Fruit fly (Drosophila melanogaster) whole organism, embryonic: Measurements from ENCODE around the gene Ser.
A peak's percentile ranks its signal among the peaks of the same experiment; 100 is the strongest.

ENCODE experiments used
- Ada2b ChIP-seq: fragments of 200-800 bp; sonication (Bioruptor generic); IDR thresholded peaks from 2 replicates; pipeline ENCODE4 v1.3.6; 2022; ENCODE audit warnings: missing biosample characterization, missing genetic modification characterization
- Atf6 ChIP-seq: fragments of 200-800 bp; sonication (Bioruptor generic); IDR thresholded peaks from 2 replicates; pipeline ENCODE4 v1.3.6; 2022; ENCODE audit warnings: missing biosample characterization, missing genetic modification characterization
- Awh ChIP-seq: fragments of 200-800 bp; sonication (Bioruptor generic); IDR thresholded peaks from 2 replicates; pipeline ENCODE4, ENCODE4 v1.3.6; 2022; ENCODE audit warnings: missing biosample characterization, missing genetic modification characterization
- CG15269 ChIP-seq: fragments of 200-800 bp; sonication (Bioruptor generic); optimal IDR thresholded peaks from 2 replicates; lab custom pipeline; 2018; ENCODE audit warnings: missing biosample characterization, mild to moderate bottlenecking, missing genetic modification characterization, moderate library complexity
- CG2889 ChIP-seq: fragments of 200-800 bp; sonication (Bioruptor generic); IDR thresholded peaks from 3 replicates; pipeline ENCODE4 v1.3.6; 2022; ENCODE audit warnings: missing biosample characterization, missing genetic modification characterization
- CG30431 ChIP-seq: fragments of 200-800 bp; sonication (Bioruptor generic); optimal IDR thresholded peaks from 2 replicates; lab custom pipeline; 2017; ENCODE audit warnings: missing biosample characterization, missing genetic modification characterization
- CG32767 ChIP-seq: fragments of 200-800 bp; sonication (Bioruptor generic); IDR thresholded peaks from 2 replicates; pipeline ENCODE4 v1.3.6; 2022; ENCODE audit warnings: missing biosample characterization, missing genetic modification characterization
- CG5245 ChIP-seq: fragments of 200-800 bp; sonication (Bioruptor generic); optimal IDR thresholded peaks from 3 replicates; lab custom pipeline; 2016; ENCODE audit warnings: missing biosample characterization, missing genetic modification characterization
- CG7928 ChIP-seq: fragments of 200-800 bp; sonication (Bioruptor generic); optimal IDR thresholded peaks from 2 replicates; lab custom pipeline; 2017; ENCODE audit warnings: missing biosample characterization, mild to moderate bottlenecking, missing genetic modification characterization
- CG9932 ChIP-seq: fragments of 200-800 bp; sonication (Bioruptor generic); IDR thresholded peaks from 2 replicates; pipeline ENCODE4 v1.3.6; 2022; ENCODE audit warnings: missing biosample characterization, missing genetic modification characterization
- CHES-1-like ChIP-seq: fragments of 200-800 bp; sonication (Bioruptor generic); optimal IDR thresholded peaks from 2 replicates; lab custom pipeline; 2016; ENCODE audit warnings: missing biosample characterization, missing genetic modification characterization
- D ChIP-seq, 2 experiments: fragments of 200-800 bp in 1 of 2; fragments of >200 bp in 1 of 2; sonication (Bioruptor generic) in 1 of 2; optimal IDR thresholded peaks; 2 replicates in 1 of 2; 3 replicates in 1 of 2; lab custom pipeline; 2017; ENCODE audit warnings: mild to moderate bottlenecking in 1 of 2, missing biosample characterization in 1 of 2, missing genetic modification characterization in 1 of 2, missing genetic modification reagents in 1 of 2
- Deaf1 ChIP-seq: fragments of 200-800 bp; optimal IDR thresholded peaks from 3 replicates; lab custom pipeline; 2019; ENCODE audit warnings: missing biosample characterization, mild to moderate bottlenecking, missing genetic modification characterization, moderate library complexity
- Drgx ChIP-seq: fragments of 200-800 bp; sonication (Bioruptor generic); IDR thresholded peaks from 2 replicates; pipeline ENCODE4 v1.3.6; 2022; ENCODE audit warnings: missing biosample characterization, missing genetic modification characterization
- E2f1 ChIP-seq: fragments of 200-800 bp; sonication (Bioruptor generic); IDR thresholded peaks from 2 replicates; pipeline ENCODE4 v1.3.6; 2022; ENCODE audit warnings: missing biosample characterization, missing genetic modification characterization
- Elba2 ChIP-seq: fragments of 200-800 bp; sonication (Bioruptor generic); optimal IDR thresholded peaks from 3 replicates; lab custom pipeline; 2016; ENCODE audit warnings: missing biosample characterization, missing genetic modification characterization
- Kr ChIP-seq: fragments of 200-800 bp; sonication (Bioruptor generic); optimal IDR thresholded peaks from 2 replicates; lab custom pipeline; 2017; ENCODE audit warnings: missing biosample characterization, mild to moderate bottlenecking, missing genetic modification characterization
- Mes4 ChIP-seq: fragments of 200-800 bp; sonication (Bioruptor generic); optimal IDR thresholded peaks from 2 replicates; lab custom pipeline; 2016; ENCODE audit warnings: missing biosample characterization, missing genetic modification characterization
- Spps ChIP-seq: fragments of 200-800 bp; sonication (Bioruptor generic); optimal IDR thresholded peaks from 2 replicates; lab custom pipeline; 2018; ENCODE audit warnings: missing biosample characterization, mild to moderate bottlenecking, missing genetic modification characterization
- Usf ChIP-seq: fragments of 200-800 bp; sonication (Bioruptor generic); optimal IDR thresholded peaks from 2 replicates; lab custom pipeline; 2017; ENCODE audit warnings: missing genotype, missing biosample characterization, missing genetic modification characterization
- Vsx1 ChIP-seq: fragments of 200-800 bp; sonication (Bioruptor generic); optimal IDR thresholded peaks from 2 replicates; lab custom pipeline; 2017; ENCODE audit warnings: missing biosample characterization, mild to moderate bottlenecking, missing genetic modification characterization, missing genetic modification reagents
- caup ChIP-seq: fragments of 200-800 bp; sonication (Bioruptor generic); optimal IDR thresholded peaks from 3 replicates; lab custom pipeline; 2017; ENCODE audit warnings: missing biosample characterization, mild to moderate bottlenecking, missing genetic modification characterization, moderate library complexity; ENCODE audit not compliant: severe bottlenecking
- chinmo ChIP-seq: fragments of 200-800 bp; sonication (Bioruptor generic); IDR thresholded peaks from 4 replicates; pipeline ENCODE4 v1.3.6; 2022; ENCODE audit warnings: missing biosample characterization, missing genetic modification characterization; ENCODE audit not compliant: partially characterized antibody
- crol ChIP-seq: fragments of 200-800 bp; sonication (Bioruptor generic); IDR thresholded peaks from 2 replicates; pipeline ENCODE4 v1.3.6; 2022; ENCODE audit warnings: missing biosample characterization, missing genetic modification characterization
- dan ChIP-seq: fragments of 200-800 bp; sonication (Bioruptor generic); IDR thresholded peaks from 2 replicates; pipeline ENCODE4 v1.3.6; 2022; ENCODE audit warnings: missing biosample characterization, missing genetic modification characterization
- dmrt11E ChIP-seq: fragments of 200-800 bp; sonication (Bioruptor generic); optimal IDR thresholded peaks from 3 replicates; lab custom pipeline; 2018; ENCODE audit warnings: missing biosample characterization, mild to moderate bottlenecking, missing genetic modification characterization, moderate library complexity
- ewg ChIP-seq: fragments of 200-800 bp; sonication (Bioruptor generic); optimal IDR thresholded peaks from 3 replicates; lab custom pipeline; 2017; ENCODE audit warnings: mild to moderate bottlenecking, missing biosample characterization, missing genetic modification reagents, missing genetic modification characterization
- fd96Cb ChIP-seq: fragments of 200-800 bp; sonication (Bioruptor generic); optimal IDR thresholded peaks from 2 replicates; lab custom pipeline; 2018; ENCODE audit warnings: missing biosample characterization, mild to moderate bottlenecking, missing genetic modification characterization, moderate library complexity
- h ChIP-seq: fragments of >200 bp; optimal IDR thresholded peaks from 2 replicates; lab custom pipeline; 2017
- kni ChIP-seq: fragments of 200-800 bp; sonication (Bioruptor generic); optimal IDR thresholded peaks from 3 replicates; lab custom pipeline; 2017; ENCODE audit warnings: mild to moderate bottlenecking, missing biosample characterization, missing genetic modification reagents, missing genetic modification characterization
- lab ChIP-seq: fragments of 200-800 bp; sonication (Bioruptor generic); optimal IDR thresholded peaks from 3 replicates; lab custom pipeline; 2017; ENCODE audit warnings: missing biosample characterization, missing genetic modification characterization, mild to moderate bottlenecking, moderate library complexity, missing genetic modification reagents
- nau ChIP-seq: fragments of 200-800 bp; sonication (Bioruptor generic); optimal IDR thresholded peaks from 3 replicates; lab custom pipeline; 2017; ENCODE audit warnings: missing biosample characterization, mild to moderate bottlenecking, missing genetic modification characterization, missing genetic modification reagents
- nmo ChIP-seq: fragments of 200-800 bp; sonication (Bioruptor generic); optimal IDR thresholded peaks from 2 replicates; lab custom pipeline; 2018; ENCODE audit warnings: missing biosample characterization, mild to moderate bottlenecking, missing genetic modification characterization, moderate library complexity
- nom ChIP-seq: fragments of 200-800 bp; sonication (Bioruptor generic); optimal IDR thresholded peaks from 2 replicates; lab custom pipeline; 2017; ENCODE audit warnings: missing biosample characterization, missing genetic modification characterization, mild to moderate bottlenecking, moderate library complexity, missing genetic modification reagents
- oc ChIP-seq: fragments of 200-800 bp; sonication (Bioruptor generic); optimal IDR thresholded peaks from 2 replicates; lab custom pipeline; 2018; ENCODE audit warnings: missing biosample characterization, mild to moderate bottlenecking, missing genetic modification characterization, moderate library complexity
- onecut ChIP-seq: fragments of 200-800 bp; sonication (Bioruptor generic); IDR thresholded peaks from 2 replicates; pipeline ENCODE4 v1.3.6; 2022; ENCODE audit warnings: missing biosample characterization, missing genetic modification characterization
- prd ChIP-seq, 3 experiments: fragments of >200 bp in 2 of 3; fragments of 200-800 bp in 1 of 3; sonication (Bioruptor generic) in 1 of 3; optimal IDR thresholded peaks in 2 of 3; IDR thresholded peaks in 1 of 3; 2 replicates in 2 of 3; 3 replicates in 1 of 3; pipeline versions ENCODE4 v1.3.6 to Lab custom; 2017 to 2022; ENCODE audit warnings: missing biosample characterization in 1 of 3, missing genetic modification characterization in 1 of 3
- pros ChIP-seq: fragments of 200-800 bp; sonication (Bioruptor generic); optimal IDR thresholded peaks from 3 replicates; lab custom pipeline; 2019; ENCODE audit warnings: missing biosample characterization, mild to moderate bottlenecking, missing genetic modification characterization, moderate library complexity
- sens ChIP-seq: fragments of 200-800 bp; sonication (Bioruptor generic); peaks from one replicate; lab custom pipeline; 2016; ENCODE audit warnings: missing biosample characterization, missing genetic modification characterization
- slbo ChIP-seq: fragments of 200-800 bp; sonication (Bioruptor generic); IDR thresholded peaks from 2 replicates; pipeline ENCODE4 v1.3.6; 2022; ENCODE audit warnings: missing biosample characterization, missing genetic modification characterization
- sug ChIP-seq: fragments of 200-800 bp; optimal IDR thresholded peaks from 2 replicates; lab custom pipeline; 2019; ENCODE audit warnings: missing biosample characterization, mild to moderate bottlenecking, missing genetic modification characterization, moderate library complexity
- tll ChIP-seq, 2 experiments: fragments of 200-800 bp in 1 of 2; fragments of >200 bp in 1 of 2; sonication (Bioruptor generic) in 1 of 2; optimal IDR thresholded peaks; 2 replicates each; lab custom pipeline; 2017 to 2019; ENCODE audit warnings: missing biosample characterization in 2 of 2, missing genetic modification characterization in 2 of 2, mild to moderate bottlenecking in 1 of 2, moderate library complexity in 1 of 2
- trh ChIP-seq: fragments of 200-800 bp; sonication (Bioruptor generic); optimal IDR thresholded peaks from 2 replicates; lab custom pipeline; 2016; ENCODE audit warnings: missing biosample characterization, missing genetic modification characterization
- vnd ChIP-seq: fragments of 200-800 bp; sonication (Bioruptor generic); IDR thresholded peaks from 3 replicates; pipeline ENCODE4 v1.3.6; 2022; ENCODE audit warnings: missing biosample characterization, missing genetic modification characterization; ENCODE audit not compliant: partially characterized antibody

Gene Ser

dm6 chr3R:27196866-27197265 lies 2.8 kb upstream of the Ser start:
- TF ChIP-seq oc (tag; lab: Kevin White, UChicago) (peak; percentile 84), CG5245 (no peak), pros (GFP tag; lab: Kevin White, UChicago) (peak; percentile 67), Awh (GFP tag; lab: Robert Waterston, UW) (peak; percentile 52; the same call in 1 of the 2 replicates), h (no peak), tll (GFP tag; optimal IDR thresholded peaks at IDR 0.05; lab: Kevin White, UChicago) (peak in 1 of 2 experiments; percentile 29), Mes4 (GFP tag; lab: Kevin White, UChicago) (no peak), D (optimal IDR thresholded peaks at IDR 0.05; lab: Kevin White, UChicago) (no peak), D (GFP tag; optimal IDR thresholded peaks at IDR 0.05; lab: Kevin White, UChicago) (peak; percentile 14), vnd (GFP tag; lab: Robert Waterston, UW) (no peak), ewg (peak; percentile 11), Kr (GFP tag; lab: Kevin White, UChicago) (peak; percentile 82), sug (no peak), Vsx1 (GFP tag; lab: Kevin White, UChicago) (no peak), crol (GFP tag; lab: Robert Waterston, UW) (peak; percentile 63), kni (GFP tag; lab: Kevin White, UChicago) (peak; percentile 2), onecut (GFP tag; lab: Robert Waterston, UW) (no peak)

dm6 chr3R:27193079-27193478 lies 988 bp downstream of the Ser start:
- TF ChIP-seq Drgx (GFP tag; lab: Robert Waterston, UW), result peak; percentile 50; the same call in 1 of the 2 replicates
- no peak for TF ChIP-seq trh (GFP tag; lab: Kevin White, UChicago)

- TF ChIP-seq oc (tag; lab: Kevin White, UChicago) (peak; percentile 75), Atf6 (GFP tag; lab: Robert Waterston, UW) (no peak), chinmo (GFP tag; lab: Robert Waterston, UW) (0 out of 4 replicates have a peak, but pooled peaks have one; percentile 56), CG15269 (peak; percentile 6)
Measured at dm6 chr3R:27186849-27187248, 7.2 kb downstream of the Ser start.

- peak; percentile 1 for TF ChIP-seq dmrt11E
- no peak for TF ChIP-seq Usf
- TF ChIP-seq Spps, result no peak
- no peak for TF ChIP-seq CG30431 (GFP tag; lab: Kevin White, UChicago)
- no peak for TF ChIP-seq slbo
- no peak for TF ChIP-seq Ada2b (GFP tag; lab: Robert Waterston, UW)
- peak; percentile 12 for TF ChIP-seq Deaf1 (tag; lab: Kevin White, UChicago)
- no peak for TF ChIP-seq lab (GFP tag; lab: Kevin White, UChicago)
- TF ChIP-seq nmo (GFP tag; lab: Kevin White, UChicago), result peak; percentile 3
- no peak for TF ChIP-seq fd96Cb (tag; lab: Kevin White, UChicago)
- no peak for TF ChIP-seq CHES-1-like (GFP tag; lab: Kevin White, UChicago)
- no peak for TF ChIP-seq CG7928 (GFP tag; lab: Kevin White, UChicago)
- no peak for TF ChIP-seq prd (optimal IDR thresholded peaks at IDR 0.05; lab: Kevin White, UChicago)
- TF ChIP-seq prd (GFP tag; IDR thresholded peaks at IDR 0.05; lab: Robert Waterston, UW), result peak; percentile 42; the same call in 2 of the 3 replicates
- TF ChIP-seq CG32767 (GFP tag; lab: Robert Waterston, UW), result no peak
- TF ChIP-seq dan, result no peak
- TF ChIP-seq nau (GFP tag; lab: Kevin White, UChicago), result no peak
- 0 out of 2 replicates have a peak, but pooled peaks have one; percentile 11 for TF ChIP-seq E2f1 (GFP tag; lab: Robert Waterston, UW)
- peak; percentile 54 for TF ChIP-seq nom
- no peak for TF ChIP-seq Elba2 (GFP tag; lab: Kevin White, UChicago)
- no peak for TF ChIP-seq CG2889 (GFP tag; lab: Robert Waterston, UW)
- no peak for TF ChIP-seq CG9932
- TF ChIP-seq caup (GFP tag; lab: Kevin White, UChicago), result no peak
- peak; percentile 65 for TF ChIP-seq sens (GFP tag; lab: Kevin White, UChicago)
Measured at dm6 chr3R:27185933-27186571, 8.0 kb downstream of the Ser start.
